Worm (Caenorhabditis elegans) whole organism, L2 larva: ENCODE results near the gene fbxa-24.

Source experiments
- C34F6.9 ChIP-seq: fragments of 150-350 bp; optimal IDR thresholded peaks from 2 replicates; lab custom pipeline; 2014; ENCODE audit warnings: missing biosample characterization, missing genetic modification characterization
- F13H6.1 ChIP-seq: sonication (generic microtip); optimal IDR thresholded peaks from 2 replicates; lab custom pipeline; 2016; ENCODE audit warnings: missing genetic modification characterization, missing compliant biosample characterization
- R02D3.7 ChIP-seq: fragments of 150-350 bp; optimal IDR thresholded peaks from 2 replicates; lab custom pipeline; 2014; ENCODE audit warnings: missing biosample characterization, missing genetic modification characterization
- Y55F3AM.14 ChIP-seq: fragments of 200-800 bp; sonication (Bioruptor generic); optimal IDR thresholded peaks from 2 replicates; lab custom pipeline; 2018; ENCODE audit warnings: mild to moderate bottlenecking, missing genetic modification characterization, missing compliant biosample characterization
- ZK546.5 ChIP-seq: sonication (generic microtip); optimal IDR thresholded peaks from 2 replicates; lab custom pipeline; 2017; ENCODE audit warnings: missing biosample characterization, missing genetic modification characterization
- alr-1 ChIP-seq: fragments of 150-350 bp; optimal IDR thresholded peaks from 2 replicates; lab custom pipeline; 2014; ENCODE audit warnings: missing biosample characterization, missing genetic modification characterization
- ama-1 ChIP-seq: fragments of 150-350 bp; optimal IDR thresholded peaks from 2 replicates; lab custom pipeline; 2018; ENCODE audit warnings: inconsistent platforms
- blmp-1 ChIP-seq: sonication (generic microtip); optimal IDR thresholded peaks from 2 replicates; lab custom pipeline; 2017; ENCODE audit warnings: missing genetic modification characterization, mild to moderate bottlenecking, missing compliant biosample characterization, antibody characterized with exemption, moderate library complexity; ENCODE audit not compliant: insufficient read depth
- dmd-4 ChIP-seq: sonication (generic microtip); optimal IDR thresholded peaks from 2 replicates; lab custom pipeline; 2017; ENCODE audit warnings: missing biosample characterization, missing genetic modification characterization
- egl-27 ChIP-seq: sonication (generic microtip); optimal IDR thresholded peaks from 3 replicates; lab custom pipeline; 2017; ENCODE audit warnings: missing biosample characterization, missing genetic modification reagents, missing genetic modification characterization
- elt-1 ChIP-seq: fragments of 150-350 bp; optimal IDR thresholded peaks from 2 replicates; lab custom pipeline; 2014; ENCODE audit warnings: missing biosample characterization, missing genetic modification characterization
- elt-3 ChIP-seq: sonication (generic microtip); optimal IDR thresholded peaks from 2 replicates; lab custom pipeline; 2017; ENCODE audit warnings: missing biosample characterization, missing genetic modification characterization
- fos-1 ChIP-seq: fragments of 150-350 bp; optimal IDR thresholded peaks from 2 replicates; lab custom pipeline; 2014; ENCODE audit warnings: missing biosample characterization, missing genetic modification characterization
- gmeb-1 ChIP-seq: fragments of 150-350 bp; optimal IDR thresholded peaks from 2 replicates; lab custom pipeline; 2014; ENCODE audit warnings: missing biosample characterization, missing genetic modification characterization
- lin-39 ChIP-seq: fragments of 150-350 bp; optimal IDR thresholded peaks from 2 replicates; lab custom pipeline; 2014; ENCODE audit warnings: missing biosample characterization, missing genetic modification reagents, missing genetic modification characterization
- lsy-2 ChIP-seq, 2 experiments: fragments of 150-350 bp in 1 of 2; sonication (generic microtip) in 1 of 2; optimal IDR thresholded peaks; 2 replicates each; lab custom pipeline; 2014 to 2017; ENCODE audit warnings: missing biosample characterization in 2 of 2, missing genetic modification characterization in 2 of 2
- mbf-1 ChIP-seq: sonication (generic microtip); optimal IDR thresholded peaks from 2 replicates; lab custom pipeline; 2017; ENCODE audit warnings: missing biosample characterization, missing genetic modification characterization
- mdl-1 ChIP-seq, 2 experiments: fragments of 150-350 bp in 1 of 2; sonication (generic microtip) in 1 of 2; optimal IDR thresholded peaks; 2 replicates each; lab custom pipeline; 2017; ENCODE audit warnings: missing biosample characterization in 2 of 2, missing genetic modification characterization in 2 of 2
- nhr-10 ChIP-seq: sonication (generic microtip); optimal IDR thresholded peaks from 2 replicates; lab custom pipeline; 2017; ENCODE audit warnings: missing biosample characterization, missing genetic modification characterization
- nhr-11 ChIP-seq: fragments of 150-350 bp; optimal IDR thresholded peaks from 2 replicates; lab custom pipeline; 2014; ENCODE audit warnings: missing biosample characterization, missing genetic modification characterization
- nhr-129 ChIP-seq: fragments of 150-350 bp; optimal IDR thresholded peaks from 2 replicates; lab custom pipeline; 2014; ENCODE audit warnings: missing biosample characterization, missing genetic modification characterization
- nhr-21 ChIP-seq: fragments of 150-350 bp; optimal IDR thresholded peaks from 2 replicates; lab custom pipeline; 2014; ENCODE audit warnings: missing biosample characterization, missing genetic modification characterization
- nhr-25 ChIP-seq: fragments of 150-350 bp; sonication (generic microtip); optimal IDR thresholded peaks from 3 replicates; lab custom pipeline; 2014; ENCODE audit warnings: missing biosample characterization, missing genetic modification characterization
- nhr-6 ChIP-seq: fragments of 150-350 bp; optimal IDR thresholded peaks from 2 replicates; lab custom pipeline; 2014; ENCODE audit warnings: missing biosample characterization, missing genetic modification characterization
- peb-1 ChIP-seq: fragments of 150-350 bp; optimal IDR thresholded peaks from 2 replicates; lab custom pipeline; 2014; ENCODE audit warnings: missing biosample characterization, missing genetic modification characterization
- sem-4 ChIP-seq: fragments of 150-350 bp; optimal IDR thresholded peaks from 2 replicates; lab custom pipeline; 2014; ENCODE audit warnings: missing biosample characterization, missing genetic modification reagents, missing genetic modification characterization
- skn-1 ChIP-seq: sonication (generic microtip); optimal IDR thresholded peaks from 2 replicates; lab custom pipeline; 2017; ENCODE audit warnings: missing biosample characterization, missing genetic modification characterization
- sma-3 ChIP-seq: sonication (generic microtip); optimal IDR thresholded peaks from 2 replicates; lab custom pipeline; 2016; ENCODE audit warnings: missing genetic modification reagents, missing genetic modification characterization, missing compliant biosample characterization
- sma-9 ChIP-seq, 2 experiments: fragments of 150-350 bp in 1 of 2; sonication (generic microtip) in 1 of 2; optimal IDR thresholded peaks; 2 replicates each; lab custom pipeline; 2014 to 2016; ENCODE audit warnings: missing genetic modification characterization in 2 of 2, mild to moderate bottlenecking in 1 of 2, missing biosample characterization in 1 of 2, missing compliant biosample characterization in 1 of 2, missing genetic modification reagents in 1 of 2, moderate library complexity in 1 of 2
- snpc-4 ChIP-seq: fragments of 150-350 bp; optimal IDR thresholded peaks from 2 replicates; lab custom pipeline; 2014; ENCODE audit warnings: missing biosample characterization, missing genetic modification characterization
- unc-39 ChIP-seq: fragments of 150-350 bp; optimal IDR thresholded peaks from 2 replicates; lab custom pipeline; 2014; ENCODE audit warnings: missing biosample characterization, missing genetic modification characterization
- unc-55 ChIP-seq: fragments of 150-350 bp; sonication (generic microtip); optimal IDR thresholded peaks from 3 replicates; lab custom pipeline; 2014; ENCODE audit warnings: missing biosample characterization, missing genetic modification reagents, missing genetic modification characterization
- zag-1 ChIP-seq: fragments of 150-350 bp; optimal IDR thresholded peaks from 2 replicates; lab custom pipeline; 2014; ENCODE audit warnings: missing biosample characterization, missing genetic modification characterization
- ztf-1 ChIP-seq: fragments of 200-800 bp; sonication (Bioruptor generic); conservative IDR thresholded peaks from 2 replicates; pipeline ENCODE4 v1.3.6; 2022; ENCODE audit warnings: missing genetic modification characterization, missing compliant biosample characterization
- ztf-4 ChIP-seq: fragments of 150-350 bp; optimal IDR thresholded peaks from 2 replicates; lab custom pipeline; 2014; ENCODE audit warnings: missing biosample characterization, missing genetic modification characterization

The fbxa-24 gene

DNA sequence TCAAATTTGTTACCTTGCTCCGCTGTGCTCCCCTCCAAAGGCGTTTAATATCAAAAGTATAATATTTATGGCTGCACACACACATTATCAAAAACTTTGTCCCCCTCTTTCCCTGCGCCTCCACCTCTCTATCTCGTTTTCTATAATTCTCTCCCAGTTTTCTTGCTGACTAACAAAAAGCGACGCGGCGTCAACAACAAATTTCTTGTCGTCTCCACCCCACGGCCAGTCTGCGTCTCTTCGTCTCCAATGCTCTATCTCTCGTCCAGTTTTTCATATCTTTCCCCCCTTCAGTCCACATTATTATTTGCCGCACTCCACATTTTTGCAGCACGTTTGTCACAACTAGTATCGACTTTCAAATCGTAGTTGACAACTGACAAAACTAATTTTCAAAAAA, 5.8 kb upstream of the fbxa-24 start (continued):
- TF ChIP-seq R02D3.7 (no peak), unc-39 (tag; lab: Kevin White, UChicago) (no peak), ama-1 (lab: Kevin White, UChicago) (no peak), zag-1 (no peak)
- TF ChIP-seq, all 48 proteins: peak for 10

ce11 chrII:3811816-3812332, 4.5 kb upstream of the fbxa-24 start, which contains the start of gene lido-15:
Gene lido-15 (plus strand): TSS chrII:3812282.
- TF ChIP-seq ztf-4 (tag; lab: Kevin White, UChicago) (no peak), C34F6.9 (tag; lab: Kevin White, UChicago) (peak; percentile 11)

DNA sequence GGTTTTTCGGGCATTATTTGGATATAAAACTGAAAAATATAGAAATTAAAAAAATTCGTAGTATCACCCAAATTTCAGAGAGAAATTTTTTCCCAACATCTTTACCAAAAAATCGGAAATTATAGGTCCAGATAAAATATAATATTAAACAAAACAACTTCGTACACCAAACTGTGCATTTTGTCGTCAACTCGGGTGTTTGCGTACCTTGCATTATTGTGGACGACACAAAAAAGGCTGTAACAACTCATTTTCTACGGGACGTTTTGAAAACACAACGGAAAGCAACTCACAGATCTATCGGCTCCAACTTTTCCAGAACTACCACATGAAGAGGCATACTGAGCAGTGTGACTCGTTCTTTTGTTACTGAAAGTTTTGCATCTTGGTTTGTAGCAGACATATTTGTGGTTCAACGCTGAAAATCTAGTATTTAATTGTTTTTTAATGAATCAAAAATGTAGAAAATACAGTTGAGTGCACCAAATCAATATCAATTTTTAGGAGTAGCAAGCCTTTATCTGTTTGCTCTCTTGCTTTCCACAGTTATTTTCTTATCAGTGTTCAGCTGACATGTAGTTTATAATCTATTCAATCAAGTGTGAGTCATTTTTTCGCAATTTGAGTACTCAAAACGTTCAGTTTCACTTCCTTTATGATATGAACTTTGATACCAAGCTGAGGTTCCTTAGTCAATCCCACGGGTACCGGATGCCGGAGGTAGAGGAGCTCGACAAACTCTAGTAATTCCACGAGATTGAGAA, 699 bp upstream of the fbxa-24 start:
- TF ChIP-seq F13H6.1 (tag; lab: Kevin White, UChicago) (no peak), lsy-2 (tag; optimal IDR thresholded peaks at IDR 0.05; lab: Kevin White, UChicago) (peak in 1 of 2 experiments; percentile 19), zag-1 (no peak), gmeb-1 (peak; percentile 9), sma-9 (GFP tag; optimal IDR thresholded peaks at IDR 0.05; lab: Kevin White, UChicago) (no peak), sma-9 (tag; optimal IDR thresholded peaks at IDR 0.05; lab: Kevin White, UChicago) (no peak), elt-1 (tag; lab: Kevin White, UChicago) (no peak), ama-1 (lab: Kevin White, UChicago) (no peak), blmp-1 (no peak), unc-55 (peak; percentile 28), dmd-4 (tag; lab: Kevin White, UChicago) (no peak), mdl-1 (tag; optimal IDR thresholded peaks at IDR 0.05; lab: Kevin White, UChicago) (no peak), nhr-6 (tag; lab: Kevin White, UChicago) (no peak), sem-4 (no peak), mbf-1 (tag; lab: Kevin White, UChicago) (no peak), egl-27 (tag; lab: Kevin White, UChicago) (no peak), nhr-11 (no peak), fos-1 (peak; percentile 93), R02D3.7 (no peak), snpc-4 (tag; lab: Kevin White, UChicago) (no peak)

ce11 chrII:3821248-3821647, 4.9 kb downstream of the fbxa-24 start, which contains the start of gene F54D10.7:
Gene F54D10.7 (minus strand): TSS chrII:3821296.
- TF ChIP-seq unc-39 (tag; lab: Kevin White, UChicago) (no peak), nhr-25 (tag; lab: Kevin White, UChicago) (no peak), nhr-6 (tag; lab: Kevin White, UChicago) (no peak), unc-55 (no peak), nhr-10 (tag; lab: Kevin White, UChicago) (no peak), sma-3 (GFP tag; lab: Kevin White, UChicago) (no peak), gmeb-1 (no peak), zag-1 (no peak), C34F6.9 (tag; lab: Kevin White, UChicago) (no peak), ztf-1 (GFP tag; lab: Robert Waterston, UW) (no peak), fos-1 (no peak)

DNA sequence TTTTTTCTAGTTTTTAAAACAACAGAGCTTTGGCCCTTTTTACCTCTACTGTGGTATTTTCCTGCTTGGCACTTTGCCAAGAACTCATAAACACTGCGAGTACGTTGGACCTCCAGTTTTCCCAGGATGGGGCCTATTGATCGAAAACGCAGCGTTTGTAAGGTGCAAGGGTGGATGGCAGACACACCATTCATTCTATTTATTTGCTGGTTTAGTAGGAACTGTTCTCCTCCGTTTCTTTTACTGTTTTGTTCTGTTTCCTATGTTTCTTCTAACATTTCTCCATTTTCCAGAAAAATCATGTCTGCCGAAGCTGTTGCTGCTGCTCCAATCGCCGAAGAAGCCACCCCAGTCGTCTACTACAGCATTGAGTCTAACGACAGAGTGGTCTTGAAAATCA, 7.5 kb downstream of the fbxa-24 start, which contains the start of gene skr-15:
Gene skr-15, plus strand, starts transcription at position 301 of the 400 bp plus-strand sequence.
- no peak for TF ChIP-seq nhr-10 (tag; lab: Kevin White, UChicago)
- TF ChIP-seq peb-1 = no peak
- TF ChIP-seq, all 48 proteins: peak for 0

DNA sequence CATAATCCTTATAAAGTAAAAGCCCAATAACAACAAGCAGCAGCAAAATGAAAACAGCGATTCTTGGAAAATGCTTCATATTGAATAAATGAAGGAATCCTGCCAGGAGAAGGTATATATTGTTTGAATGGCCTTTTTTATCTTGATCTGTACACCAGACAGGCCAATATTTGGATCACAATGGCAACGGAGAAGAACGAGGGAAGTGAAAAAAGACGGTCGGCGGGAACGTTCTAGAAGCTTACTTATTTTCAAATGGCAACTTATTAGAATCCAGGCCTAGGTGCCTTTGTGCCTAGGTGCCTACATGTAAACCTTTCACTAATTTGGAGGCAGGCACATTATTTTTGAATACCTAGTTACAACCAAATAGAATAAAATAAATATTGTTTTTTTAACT, 11.5 kb downstream of the fbxa-24 start, which contains the start of gene F54D10.8:
Gene F54D10.8, minus strand, starts transcription at position 101 of the 400 bp plus-strand sequence.
- TF ChIP-seq sma-9 (GFP tag; optimal IDR thresholded peaks at IDR 0.05; lab: Kevin White, UChicago) (no peak), sma-9 (tag; optimal IDR thresholded peaks at IDR 0.05; lab: Kevin White, UChicago) (no peak), zag-1 (no peak)

ce11 chrII:3829623-3830022, 13.3 kb downstream of the fbxa-24 start:
- no peak for TF ChIP-seq unc-39 (tag; lab: Kevin White, UChicago)
- TF ChIP-seq skn-1 = no peak
- no peak for TF ChIP-seq snpc-4 (tag; lab: Kevin White, UChicago)
- no peak for TF ChIP-seq ztf-1 (GFP tag; lab: Robert Waterston, UW)
- no peak for TF ChIP-seq alr-1 (tag; lab: Kevin White, UChicago)
- no peak for TF ChIP-seq elt-3 (tag; lab: Kevin White, UChicago)
- TF ChIP-seq lsy-2 (tag; optimal IDR thresholded peaks at IDR 0.05; lab: Kevin White, UChicago) = no peak
- no peak for TF ChIP-seq ZK546.5 (tag; lab: Kevin White, UChicago)
- no peak for TF ChIP-seq nhr-25 (tag; lab: Kevin White, UChicago)
- no peak for TF ChIP-seq lin-39 (tag; lab: Kevin White, UChicago)
- TF ChIP-seq nhr-11 = no peak
- TF ChIP-seq nhr-129 (tag; lab: Kevin White, UChicago) = no peak
- no peak for TF ChIP-seq Y55F3AM.14 (GFP tag; lab: Kevin White, UChicago)
- TF ChIP-seq nhr-21 (tag; lab: Kevin White, UChicago) = no peak
